Worm (Caenorhabditis elegans) whole organism, midembryonic: ENCODE data around the gene tsp-2.

Experiments used
- T22C8.4 ChIP-seq: fragments of 200-800 bp; sonication (Bioruptor generic); IDR thresholded peaks from 2 replicates; pipeline ENCODE4 v1.3.6; 2022; ENCODE audit warnings: missing genetic modification characterization, missing compliant biosample characterization
- cog-1 ChIP-seq: sonication (generic microtip); optimal IDR thresholded peaks from 2 replicates; lab custom pipeline; 2016; ENCODE audit warnings: missing genetic modification characterization, missing compliant biosample characterization
- flt-1 ChIP-seq: fragments of 200-800 bp; sonication (Bioruptor generic); IDR thresholded peaks from 2 replicates; pipeline ENCODE4 v1.3.6; 2022; ENCODE audit warnings: missing genetic modification characterization, missing compliant biosample characterization
- klf-2 ChIP-seq: fragments of 200-800 bp; sonication (Bioruptor generic); conservative IDR thresholded peaks from 2 replicates; pipeline ENCODE4 v1.3.6; 2022; ENCODE audit warnings: missing genetic modification reagents, missing genetic modification characterization, missing compliant biosample characterization
- med-1 ChIP-seq: sonication (generic microtip); optimal IDR thresholded peaks from 2 replicates; lab custom pipeline; 2017; ENCODE audit warnings: missing genetic modification characterization, mild to moderate bottlenecking, missing compliant biosample characterization, antibody characterized with exemption, missing genetic modification reagents; ENCODE audit not compliant: insufficient read depth
- ref-1 ChIP-seq: fragments of 200-800 bp; sonication (Bioruptor generic); conservative IDR thresholded peaks from 2 replicates; pipeline ENCODE4 v1.3.6; 2022; ENCODE audit warnings: missing genetic modification reagents, missing genetic modification characterization, missing compliant biosample characterization
- tab-1 ChIP-seq: fragments of 200-800 bp; sonication (Bioruptor generic); IDR thresholded peaks from 2 replicates; pipeline ENCODE4 v1.3.6; 2022; ENCODE audit warnings: missing genetic modification characterization, missing compliant biosample characterization
- ztf-23 ChIP-seq: fragments of 200-800 bp; sonication (Bioruptor generic); IDR thresholded peaks from 2 replicates; pipeline ENCODE4 v1.3.6; 2022; ENCODE audit warnings: missing genetic modification reagents, missing genetic modification characterization, missing compliant biosample characterization
- ztf-29 ChIP-seq: fragments of 200-800 bp; sonication (Bioruptor generic); IDR thresholded peaks from 2 replicates; pipeline ENCODE4 v1.3.6; 2022; ENCODE audit warnings: missing genetic modification reagents, missing genetic modification characterization, missing compliant biosample characterization

tsp-2 gene

DNA sequence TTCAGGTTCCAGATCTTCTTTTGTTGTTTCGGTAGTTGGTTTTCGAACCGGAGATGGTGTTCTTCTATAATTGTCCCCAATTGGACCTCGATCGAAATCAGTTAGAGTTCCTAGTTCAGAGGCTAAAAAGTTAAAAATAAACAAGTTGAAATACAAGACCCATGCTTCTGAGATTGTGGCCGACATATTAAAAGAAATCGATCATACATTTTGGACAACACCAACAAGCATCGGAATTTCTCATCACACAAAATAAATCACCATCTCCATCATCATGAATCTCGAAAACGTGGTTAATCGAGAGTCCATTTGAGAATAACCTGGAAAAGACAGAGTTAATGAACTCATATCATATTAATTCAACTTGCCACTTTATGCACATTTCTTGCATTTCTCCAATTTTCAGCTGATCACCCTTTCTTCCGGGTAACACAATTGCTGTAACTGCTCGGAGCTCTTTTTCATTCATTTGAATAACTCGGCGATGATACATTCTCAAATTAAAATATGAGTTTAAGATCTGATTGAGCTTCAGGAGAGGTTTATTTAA, 34.0 kb upstream of the tsp-2 start, which contains the start of the genes mps-4 and F09G8.10:
Gene mps-4 (minus strand): TSS at position 101 of the 550 bp plus-strand sequence.
Gene F09G8.10 (minus strand): TSS at position 500 of the 550 bp plus-strand sequence.
- TF ChIP-seq ref-1, result no peak
- TF ChIP-seq cog-1 (tag; lab: Kevin White, UChicago), result no peak
- no peak for TF ChIP-seq ztf-23 (GFP tag; lab: Robert Waterston, UW)
- no peak for TF ChIP-seq T22C8.4 (GFP tag; lab: Robert Waterston, UW)
- no peak for TF ChIP-seq ztf-29 (GFP tag; lab: Robert Waterston, UW)
- no peak for TF ChIP-seq tab-1 (GFP tag; lab: Robert Waterston, UW)
- no peak for TF ChIP-seq klf-2
- no peak for TF ChIP-seq med-1 (GFP tag; lab: Kevin White, UChicago)
- no peak for TF ChIP-seq flt-1

- TF ChIP-seq flt-1, result no peak
- TF ChIP-seq klf-2, result no peak
- no peak for TF ChIP-seq med-1 (GFP tag; lab: Kevin White, UChicago)
- no peak for TF ChIP-seq ref-1
- no peak for TF ChIP-seq ztf-29 (GFP tag; lab: Robert Waterston, UW)
- TF ChIP-seq cog-1 (tag; lab: Kevin White, UChicago), result no peak
- TF ChIP-seq ztf-23 (GFP tag; lab: Robert Waterston, UW), result no peak
- no peak for TF ChIP-seq tab-1 (GFP tag; lab: Robert Waterston, UW)
- no peak for TF ChIP-seq T22C8.4 (GFP tag; lab: Robert Waterston, UW)
Measured at ce11 chrIII:8268296-8268695, 30.6 kb upstream of the tsp-2 start, which contains the start of the genes F09G8.7 and crn-7. Gene F09G8.7 (minus strand): TSS chrIII:8268355. Gene crn-7 (plus strand): TSS chrIII:8268531.

DNA sequence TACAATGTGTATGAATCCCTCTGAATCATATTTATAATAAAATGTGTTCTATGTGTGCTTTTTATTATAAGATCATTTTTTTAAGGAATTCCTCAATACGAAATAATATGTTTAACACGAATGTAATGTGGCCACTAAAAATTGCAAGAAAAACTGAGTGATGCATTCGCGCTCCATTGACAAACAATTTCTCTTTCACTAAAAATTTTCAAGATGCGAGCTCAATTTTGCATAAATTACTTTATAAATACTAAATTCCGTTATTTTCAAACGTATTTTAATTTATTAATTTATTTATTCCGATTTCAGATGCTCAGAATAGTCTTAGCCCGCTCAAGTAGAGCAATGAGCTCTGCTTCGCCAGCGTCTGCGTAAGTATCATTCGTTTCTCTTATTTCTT, 28.0 kb upstream of the tsp-2 start, which contains the start of gene mrps-9:
Gene mrps-9 (plus strand): TSS at position 310 of the 400 bp plus-strand sequence.
- TF ChIP-seq T22C8.4 (GFP tag; lab: Robert Waterston, UW), result no peak
- TF ChIP-seq flt-1, result 0 out of 2 replicates have a peak, but pooled peaks have one; percentile 23

DNA sequence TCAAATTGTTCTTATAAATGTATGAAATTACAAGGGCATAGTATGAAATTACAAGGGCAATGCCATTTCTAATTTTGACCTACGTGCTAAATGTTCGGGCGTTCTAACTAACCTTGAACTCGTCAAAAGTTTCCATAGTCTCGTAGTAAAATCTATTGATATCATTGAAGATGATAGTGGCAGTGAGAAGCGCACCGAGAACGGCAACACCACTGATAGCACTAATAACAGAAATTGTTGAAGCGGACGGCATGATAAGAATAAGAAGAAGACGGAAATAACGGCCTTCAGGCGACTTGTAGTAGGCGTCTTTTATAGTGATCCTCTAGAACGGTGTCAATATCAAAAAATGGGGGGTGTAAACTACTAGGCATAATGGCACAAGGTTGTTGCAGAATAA, 25.6 kb upstream of the tsp-2 start, which contains the start of gene col-91:
Gene col-91 (minus strand): TSS at position 288 of the 400 bp plus-strand sequence.
- TF ChIP-seq klf-2 (no peak), ref-1 (no peak), cog-1 (tag; lab: Kevin White, UChicago) (no peak), tab-1 (GFP tag; lab: Robert Waterston, UW) (no peak), ztf-23 (GFP tag; lab: Robert Waterston, UW) (no peak), flt-1 (no peak), med-1 (GFP tag; lab: Kevin White, UChicago) (no peak), T22C8.4 (GFP tag; lab: Robert Waterston, UW) (no peak), ztf-29 (GFP tag; lab: Robert Waterston, UW) (no peak)

ce11 chrIII:8262599-8262998, 24.9 kb upstream of the tsp-2 start:
- no peak for TF ChIP-seq cog-1 (tag; lab: Kevin White, UChicago)
- no peak for TF ChIP-seq klf-2
- no peak for TF ChIP-seq ztf-29 (GFP tag; lab: Robert Waterston, UW)
- no peak for TF ChIP-seq tab-1 (GFP tag; lab: Robert Waterston, UW)
- no peak for TF ChIP-seq T22C8.4 (GFP tag; lab: Robert Waterston, UW)
- TF ChIP-seq ztf-23 (GFP tag; lab: Robert Waterston, UW), result no peak
- TF ChIP-seq med-1 (GFP tag; lab: Kevin White, UChicago), result no peak
- TF ChIP-seq flt-1, result no peak
- TF ChIP-seq ref-1, result no peak

DNA sequence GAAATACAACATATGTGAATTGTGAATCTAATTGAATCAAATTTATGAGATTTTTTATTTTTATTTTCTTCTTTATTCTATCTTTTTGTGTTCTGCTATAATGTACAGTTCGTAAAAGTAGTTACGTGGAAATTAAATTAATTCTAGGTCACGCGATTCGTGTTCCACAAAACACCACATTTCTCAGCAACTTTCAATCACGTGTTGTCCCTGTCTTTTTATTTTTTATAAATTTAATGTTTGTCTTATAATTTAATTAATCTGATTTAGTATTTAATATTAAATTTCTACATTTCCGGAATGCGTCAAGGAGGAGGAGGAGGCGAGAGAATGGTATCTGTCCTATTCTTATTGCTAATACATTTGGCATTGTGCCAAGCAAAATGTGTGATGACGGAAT, 20.3 kb upstream of the tsp-2 start, which contains the start of gene ncr-2:
Gene ncr-2 (plus strand): TSS at position 301 of the 400 bp plus-strand sequence.
- TF ChIP-seq ztf-23 (GFP tag; lab: Robert Waterston, UW) (no peak), flt-1 (no peak), med-1 (GFP tag; lab: Kevin White, UChicago) (no peak), ref-1 (no peak), cog-1 (tag; lab: Kevin White, UChicago) (no peak), klf-2 (no peak)

DNA sequence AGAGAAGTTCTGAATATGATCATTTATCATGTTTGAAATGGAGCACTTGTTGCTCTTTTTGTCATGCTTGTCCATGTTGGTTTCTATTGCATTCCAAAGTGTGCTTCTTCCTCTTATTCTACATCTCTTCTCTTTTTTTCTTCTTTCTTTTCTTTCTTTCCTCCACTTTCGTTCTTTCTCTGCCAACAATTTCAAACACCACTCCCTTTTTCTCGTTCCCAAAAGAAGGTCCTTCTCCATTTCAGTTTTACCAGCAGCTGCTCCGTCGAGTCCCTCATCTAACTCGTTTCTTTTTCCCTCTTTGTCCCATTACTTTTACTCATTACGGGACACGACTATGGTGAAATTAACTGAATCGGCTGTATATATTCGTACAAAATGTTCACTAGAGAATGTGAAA, 17.2 kb upstream of the tsp-2 start, which contains the start of gene F09G8.5:
Gene F09G8.5 (plus strand): TSS at position 38 of the 400 bp plus-strand sequence.
- TF ChIP-seq ztf-23 (GFP tag; lab: Robert Waterston, UW) (no peak), ztf-29 (GFP tag; lab: Robert Waterston, UW) (no peak), flt-1 (no peak)

- TF ChIP-seq ztf-29 (GFP tag; lab: Robert Waterston, UW), result no peak
- 0 out of 2 replicates have a peak, but pooled peaks have one; percentile 33 for TF ChIP-seq flt-1
- TF ChIP-seq med-1 (GFP tag; lab: Kevin White, UChicago), result no peak
- TF ChIP-seq ztf-23 (GFP tag; lab: Robert Waterston, UW), result peak; percentile 73
Measured at ce11 chrIII:8250007-8250683, 12.4 kb upstream of the tsp-2 start, which contains the start of gene knl-1. Gene knl-1 (plus strand): TSS chrIII:8250632.

- TF ChIP-seq T22C8.4 (GFP tag; lab: Robert Waterston, UW), result no peak
- TF ChIP-seq tab-1 (GFP tag; lab: Robert Waterston, UW), result no peak
Measured at ce11 chrIII:8249381-8249780, 11.6 kb upstream of the tsp-2 start, which contains the start of the genes C02F5.10 and C02F5.2. Gene C02F5.10 (minus strand): TSS chrIII:8249481. Gene C02F5.2 (plus strand): TSS chrIII:8249619.

- TF ChIP-seq med-1 (GFP tag; lab: Kevin White, UChicago), result no peak
- TF ChIP-seq tab-1 (GFP tag; lab: Robert Waterston, UW), result no peak
- no peak for TF ChIP-seq klf-2
- no peak for TF ChIP-seq flt-1
- no peak for TF ChIP-seq ztf-23 (GFP tag; lab: Robert Waterston, UW)
- no peak for TF ChIP-seq ztf-29 (GFP tag; lab: Robert Waterston, UW)
- no peak for TF ChIP-seq ref-1
- TF ChIP-seq T22C8.4 (GFP tag; lab: Robert Waterston, UW), result no peak
- no peak for TF ChIP-seq cog-1 (tag; lab: Kevin White, UChicago)
Measured at ce11 chrIII:8247051-8247450, 9.3 kb upstream of the tsp-2 start, which contains the start of gene C02F5.13. Gene C02F5.13 (plus strand): TSS chrIII:8247351.
